Fruit fly (Drosophila melanogaster) whole organism, embryonic: Measurements from ENCODE around the gene CG34276.

Experiments used
- Antp ChIP-seq: fragments of 200-800 bp; sonication (Bioruptor generic); optimal IDR thresholded peaks from 3 replicates; lab custom pipeline; 2016; ENCODE audit warnings: missing biosample characterization, missing genetic modification characterization
- Bdp1 ChIP-seq: fragments of 200-800 bp; sonication (Bioruptor generic); optimal IDR thresholded peaks from 3 replicates; lab custom pipeline; 2016; ENCODE audit warnings: missing biosample characterization, missing genetic modification characterization
- CG10267 ChIP-seq: fragments of 200-800 bp; sonication (Bioruptor generic); optimal IDR thresholded peaks from 2 replicates; lab custom pipeline; 2018; ENCODE audit warnings: missing biosample characterization, mild to moderate bottlenecking, missing genetic modification characterization, moderate library complexity
- CG10462 ChIP-seq: fragments of 200-800 bp; sonication (Bioruptor generic); optimal IDR thresholded peaks from 2 replicates; lab custom pipeline; 2016; ENCODE audit warnings: missing biosample characterization, missing genetic modification characterization
- CG11093 ChIP-seq: fragments of 200-800 bp; sonication (Bioruptor generic); IDR thresholded peaks from 3 replicates; pipeline ENCODE4 v1.3.6; 2022; ENCODE audit warnings: missing biosample characterization, missing genetic modification characterization
- CG11456 ChIP-seq: fragments of 200-800 bp; sonication (Bioruptor generic); IDR thresholded peaks from 3 replicates; pipeline ENCODE4 v1.3.6; 2022; ENCODE audit warnings: missing biosample characterization, missing genetic modification characterization
- CG12219 ChIP-seq: fragments of 200-800 bp; sonication (Bioruptor generic); optimal IDR thresholded peaks from 3 replicates; lab custom pipeline; 2018; ENCODE audit warnings: missing biosample characterization, mild to moderate bottlenecking, missing genetic modification characterization
- CG13424 ChIP-seq: fragments of 200-800 bp; sonication (Bioruptor generic); optimal IDR thresholded peaks from 2 replicates; lab custom pipeline; 2019; ENCODE audit warnings: missing biosample characterization, mild to moderate bottlenecking, missing genetic modification characterization, moderate library complexity
- CG13624 ChIP-seq: fragments of 200-800 bp; sonication (Bioruptor generic); optimal IDR thresholded peaks from 2 replicates; lab custom pipeline; 2016; ENCODE audit warnings: missing biosample characterization, missing genetic modification characterization
- CG15479 ChIP-seq: fragments of 200-800 bp; sonication (Bioruptor generic); optimal IDR thresholded peaks from 3 replicates; lab custom pipeline; 2019; ENCODE audit warnings: missing biosample characterization, mild to moderate bottlenecking, missing genetic modification characterization, moderate library complexity
- CG3065 ChIP-seq: fragments of 200-800 bp; sonication (Bioruptor generic); optimal IDR thresholded peaks from 2 replicates; lab custom pipeline; 2016; ENCODE audit warnings: missing biosample characterization, missing genetic modification characterization
- CG3847 ChIP-seq: fragments of 200-800 bp; sonication (Bioruptor generic); IDR thresholded peaks from 2 replicates; pipeline ENCODE4 v1.3.6; 2022; ENCODE audit warnings: missing biosample characterization, missing genetic modification characterization
- CG4424 ChIP-seq: fragments of 200-800 bp; sonication (Bioruptor generic); optimal IDR thresholded peaks from 3 replicates; lab custom pipeline; 2016; ENCODE audit warnings: missing biosample characterization, missing genetic modification characterization
- CG7372 ChIP-seq: fragments of 200-800 bp; sonication (Bioruptor generic); IDR thresholded peaks from 2 replicates; pipeline ENCODE4 v1.3.6; 2022; ENCODE audit warnings: missing biosample characterization, missing genetic modification characterization
- CG8359 ChIP-seq: fragments of 200-800 bp; sonication (Bioruptor generic); optimal IDR thresholded peaks from 2 replicates; lab custom pipeline; 2017; ENCODE audit warnings: missing biosample characterization, mild to moderate bottlenecking, missing genetic modification characterization, borderline replicate concordance
- CG8765 ChIP-seq: fragments of 200-800 bp; sonication (Bioruptor generic); IDR thresholded peaks from 2 replicates; pipeline ENCODE4 v1.3.6; 2022; ENCODE audit warnings: missing biosample characterization, missing genetic modification characterization
- CG8924 ChIP-seq: fragments of 200-800 bp; optimal IDR thresholded peaks from 3 replicates; lab custom pipeline; 2019; ENCODE audit warnings: missing biosample characterization, mild to moderate bottlenecking, missing genetic modification characterization, moderate library complexity
- CoRest ChIP-seq: fragments of 200-800 bp; sonication (Bioruptor generic); optimal IDR thresholded peaks from 3 replicates; lab custom pipeline; 2018; ENCODE audit warnings: missing biosample characterization, mild to moderate bottlenecking, missing genetic modification characterization, moderate library complexity
- D ChIP-seq, 2 experiments: fragments of 200-800 bp in 1 of 2; fragments of >200 bp in 1 of 2; sonication (Bioruptor generic) in 1 of 2; optimal IDR thresholded peaks; 2 replicates in 1 of 2; 3 replicates in 1 of 2; lab custom pipeline; 2017; ENCODE audit warnings: mild to moderate bottlenecking in 1 of 2, missing biosample characterization in 1 of 2, missing genetic modification characterization in 1 of 2, missing genetic modification reagents in 1 of 2
- E2f2 ChIP-seq: fragments of 200-800 bp; sonication (Bioruptor generic); IDR thresholded peaks from 2 replicates; pipeline ENCODE4 v1.3.6; 2022; ENCODE audit warnings: missing biosample characterization, missing genetic modification characterization
- Hand ChIP-seq: fragments of 200-800 bp; sonication (Bioruptor generic); optimal IDR thresholded peaks from 2 replicates; lab custom pipeline; 2017; ENCODE audit warnings: mild to moderate bottlenecking, missing biosample characterization, missing genetic modification reagents, missing genetic modification characterization
- Mad ChIP-seq: fragments of 200-800 bp; sonication (Bioruptor generic); optimal IDR thresholded peaks from 2 replicates; lab custom pipeline; 2016; ENCODE audit warnings: missing biosample characterization, missing genetic modification characterization
- Max ChIP-seq: fragments of 200-800 bp; sonication (Bioruptor generic); optimal IDR thresholded peaks from 2 replicates; lab custom pipeline; 2016; ENCODE audit warnings: missing biosample characterization, mild to moderate bottlenecking, missing genetic modification characterization
- Oli ChIP-seq: fragments of 200-800 bp; sonication (Bioruptor generic); optimal IDR thresholded peaks from 2 replicates; lab custom pipeline; 2018; ENCODE audit warnings: missing biosample characterization, mild to moderate bottlenecking, missing genetic modification characterization, moderate library complexity
- Stat92E ChIP-seq, 3 experiments: fragments of >200 bp in 2 of 3; fragments of 200-800 bp in 1 of 3; sonication (Bioruptor generic) in 1 of 3; optimal IDR thresholded peaks; 2 replicates each; lab custom pipeline; 2017 to 2019; ENCODE audit warnings: missing biosample characterization in 3 of 3, missing genetic modification characterization in 3 of 3, mild to moderate bottlenecking in 1 of 3, moderate library complexity in 1 of 3
- Xbp1 ChIP-seq: fragments of 200-800 bp; sonication (Bioruptor generic); optimal IDR thresholded peaks from 3 replicates; lab custom pipeline; 2016; ENCODE audit warnings: missing biosample characterization, mild to moderate bottlenecking, missing genetic modification characterization
- Xrp1 ChIP-seq: fragments of 200-800 bp; sonication (Bioruptor generic); IDR thresholded peaks from 2 replicates; pipeline ENCODE4 v1.3.6; 2022; ENCODE audit warnings: missing biosample characterization, missing genetic modification characterization
- YL-1 ChIP-seq: fragments of 200-800 bp; sonication (Bioruptor generic); optimal IDR thresholded peaks from 3 replicates; lab custom pipeline; 2017; ENCODE audit warnings: missing biosample characterization, mild to moderate bottlenecking, missing genetic modification characterization
- ato ChIP-seq: fragments of 200-800 bp; sonication (Bioruptor generic); IDR thresholded peaks from 2 replicates; pipeline ENCODE4 v1.3.6; 2022; ENCODE audit warnings: missing biosample characterization, missing genetic modification characterization; ENCODE audit not compliant: partially characterized antibody
- bowl ChIP-seq: fragments of 200-800 bp; sonication (Bioruptor generic); IDR thresholded peaks from 2 replicates; pipeline ENCODE4 v1.3.6; 2022; ENCODE audit warnings: missing biosample characterization, missing genetic modification characterization
- cwo ChIP-seq: fragments of 200-800 bp; sonication (Bioruptor generic); optimal IDR thresholded peaks from 3 replicates; lab custom pipeline; 2017; ENCODE audit warnings: missing biosample characterization, missing genetic modification characterization, mild to moderate bottlenecking, moderate library complexity, missing genetic modification reagents
- dm ChIP-seq: fragments of 200-800 bp; sonication (Bioruptor generic); optimal IDR thresholded peaks from 3 replicates; lab custom pipeline; 2016; ENCODE audit warnings: missing biosample characterization, missing genetic modification characterization
- dpn ChIP-seq, 2 experiments: fragments of 200-800 bp; sonication (Bioruptor generic); optimal IDR thresholded peaks; 3 replicates each; lab custom pipeline; 2016; ENCODE audit warnings: missing biosample characterization in 2 of 2, missing genetic modification characterization in 2 of 2
- esg ChIP-seq: fragments of 200-800 bp; sonication (Bioruptor generic); conservative IDR thresholded peaks from 2 replicates; pipeline ENCODE4 v1.3.6; 2022; ENCODE audit warnings: missing biosample characterization, missing genetic modification characterization
- ftz-f1 ChIP-seq: fragments of 200-800 bp; sonication (Bioruptor generic); optimal IDR thresholded peaks from 2 replicates; lab custom pipeline; 2016; ENCODE audit warnings: missing biosample characterization, missing genetic modification characterization
- lbe ChIP-seq: fragments of 200-800 bp; sonication (Bioruptor generic); optimal IDR thresholded peaks from 2 replicates; lab custom pipeline; 2016; ENCODE audit warnings: missing biosample characterization, mild to moderate bottlenecking, missing genetic modification characterization
- pum ChIP-seq: fragments of 200-800 bp; sonication (Bioruptor generic); optimal IDR thresholded peaks from 2 replicates; lab custom pipeline; 2016; ENCODE audit warnings: missing biosample characterization, missing genetic modification characterization
- salm ChIP-seq: fragments of 200-800 bp; sonication (Bioruptor generic); optimal IDR thresholded peaks from 2 replicates; lab custom pipeline; 2018; ENCODE audit warnings: missing biosample characterization, mild to moderate bottlenecking, missing genetic modification characterization
- schlank ChIP-seq: fragments of 200-800 bp; sonication (Bioruptor generic); optimal IDR thresholded peaks from 2 replicates; lab custom pipeline; 2018; ENCODE audit warnings: missing biosample characterization, mild to moderate bottlenecking, missing genetic modification characterization
- sens ChIP-seq: fragments of 200-800 bp; sonication (Bioruptor generic); peaks from one replicate; lab custom pipeline; 2016; ENCODE audit warnings: missing biosample characterization, missing genetic modification characterization
- slbo ChIP-seq: fragments of 200-800 bp; sonication (Bioruptor generic); IDR thresholded peaks from 2 replicates; pipeline ENCODE4 v1.3.6; 2022; ENCODE audit warnings: missing biosample characterization, missing genetic modification characterization
- sna ChIP-seq: fragments of 200-800 bp; sonication (Bioruptor generic); IDR thresholded peaks from 2 replicates; pipeline ENCODE4 v1.3.6; 2022; ENCODE audit warnings: missing biosample characterization, missing genetic modification characterization; ENCODE audit not compliant: partially characterized antibody
- sob ChIP-seq: fragments of 200-800 bp; sonication (Bioruptor generic); IDR thresholded peaks from 2 replicates; pipeline ENCODE4 v1.3.6; 2022; ENCODE audit warnings: missing biosample characterization, missing genetic modification characterization
- sr ChIP-seq: fragments of 200-800 bp; sonication (Bioruptor generic); IDR thresholded peaks from 3 replicates; pipeline ENCODE4 v1.3.6; 2022; ENCODE audit warnings: missing biosample characterization, missing genetic modification characterization
- ssp ChIP-seq: fragments of 200-800 bp; sonication (Bioruptor generic); IDR thresholded peaks from 2 replicates; pipeline ENCODE4 v1.3.6; 2022; ENCODE audit warnings: missing biosample characterization, missing genetic modification characterization
- tap ChIP-seq: fragments of 200-800 bp; optimal IDR thresholded peaks from 3 replicates; lab custom pipeline; 2019; ENCODE audit warnings: missing biosample characterization, mild to moderate bottlenecking, missing genetic modification characterization, moderate library complexity
- tll ChIP-seq, 2 experiments: fragments of 200-800 bp in 1 of 2; fragments of >200 bp in 1 of 2; sonication (Bioruptor generic) in 1 of 2; optimal IDR thresholded peaks; 2 replicates each; lab custom pipeline; 2017 to 2019; ENCODE audit warnings: missing biosample characterization in 2 of 2, missing genetic modification characterization in 2 of 2, mild to moderate bottlenecking in 1 of 2, moderate library complexity in 1 of 2
- vnd ChIP-seq: fragments of 200-800 bp; sonication (Bioruptor generic); IDR thresholded peaks from 3 replicates; pipeline ENCODE4 v1.3.6; 2022; ENCODE audit warnings: missing biosample characterization, missing genetic modification characterization; ENCODE audit not compliant: partially characterized antibody
- wor ChIP-seq: fragments of 200-800 bp; sonication (Bioruptor generic); IDR thresholded peaks from 2 replicates; pipeline ENCODE4 v1.3.6; 2022; ENCODE audit warnings: missing biosample characterization, missing genetic modification characterization
- zen ChIP-seq: fragments of 200-800 bp; sonication (Bioruptor generic); optimal IDR thresholded peaks from 3 replicates; lab custom pipeline; 2018; ENCODE audit warnings: missing biosample characterization, mild to moderate bottlenecking, missing genetic modification characterization, moderate library complexity

Gene CG34276

dm6 chr3R:15965169-15965568, 39.7 kb downstream of the CG34276 start, which contains the start of the genes CG32856 and Rbf2 (continued):
- TF ChIP-seq sob (GFP tag; lab: Robert Waterston, UW) (peak; percentile 44; the same call in 1 of the 2 replicates), esg (GFP tag; lab: Robert Waterston, UW) (peak; percentile 87), ftz-f1 (peak; percentile 25), salm (tag; lab: Kevin White, UChicago) (peak; percentile 75), CG15479 (GFP tag; lab: Kevin White, UChicago) (peak; percentile 13), pum (peak; percentile 77), CG12219 (peak; percentile 63), CG7372 (GFP tag; lab: Robert Waterston, UW) (no peak), dpn (GFP tag; optimal IDR thresholded peaks at IDR 0.05; lab: Kevin White, UChicago) (peak; percentile 84 to 87), CG3065 (peak; percentile 34), CG10462 (peak; percentile 61), sens (peak; percentile 93), zen (tag; lab: Kevin White, UChicago) (peak; percentile 61), CG13624 (GFP tag; lab: Kevin White, UChicago) (peak; percentile 79), Xbp1 (peak; percentile 88), CG11456 (GFP tag; lab: Robert Waterston, UW) (no peak), Oli (no peak), Antp (peak; percentile 50), tap (tag; lab: Kevin White, UChicago) (no peak), CoRest (tag; lab: Kevin White, UChicago) (peak; percentile 93), Max (GFP tag; lab: Kevin White, UChicago) (peak; percentile 26), CG10267 (tag; lab: Kevin White, UChicago) (peak; percentile 60), vnd (peak; percentile 73), wor (GFP tag; lab: Robert Waterston, UW) (peak; percentile 62), slbo (GFP tag; lab: Robert Waterston, UW) (peak; percentile 94), CG4424 (GFP tag; lab: Kevin White, UChicago) (peak; percentile 63), ssp (GFP tag; lab: Robert Waterston, UW) (peak; percentile 31), CG11093 (GFP tag; lab: Robert Waterston, UW) (no peak), CG8359 (GFP tag; lab: Kevin White, UChicago) (no peak), CG13424 (tag; lab: Kevin White, UChicago) (peak; percentile 91), Hand (GFP tag; lab: Kevin White, UChicago) (peak; percentile 61), bowl (GFP tag; lab: Robert Waterston, UW) (0 out of 2 replicates have a peak, but pooled peaks have one; percentile 31), CG8765 (no peak), tll (GFP tag; optimal IDR thresholded peaks at IDR 0.05; lab: Kevin White, UChicago) (peak in 1 of 2 experiments; percentile 14), YL-1 (GFP tag; lab: Kevin White, UChicago) (peak; percentile 72), dm (GFP tag; lab: Kevin White, UChicago) (peak; percentile 71), Bdp1 (GFP tag; lab: Kevin White, UChicago) (no peak), sr (GFP tag; lab: Robert Waterston, UW) (no peak), Xrp1 (GFP tag; lab: Robert Waterston, UW) (peak; percentile 40; the same call in 1 of the 2 replicates), lbe (no peak), ato (GFP tag; lab: Robert Waterston, UW) (peak; percentile 89), E2f2 (peak; percentile 91), CG3847 (peak; percentile 91), schlank (tag; lab: Kevin White, UChicago) (peak; percentile 6), Stat92E (GFP tag; optimal IDR thresholded peaks at IDR 0.05; lab: Kevin White, UChicago) (peak in 1 of 3 experiments; percentile 0), cwo (GFP tag; lab: Kevin White, UChicago) (no peak), CG8924 (tag; lab: Kevin White, UChicago) (peak; percentile 79), sna (GFP tag; lab: Robert Waterston, UW) (peak; percentile 70), D (optimal IDR thresholded peaks at IDR 0.05; lab: Kevin White, UChicago) (no peak), D (GFP tag; optimal IDR thresholded peaks at IDR 0.05; lab: Kevin White, UChicago) (no peak), Mad (GFP tag; lab: Kevin White, UChicago) (peak; percentile 67)
